Fruit fly (Drosophila melanogaster): ENCODE data around the gene Cyp4ac3.

The Cyp4ac3 gene

dm6 chr2L:5277262-5278008 lies 9.1 kb downstream of the Cyp4ac3 start:
- TF ChIP-seq foxo (GFP tag; optimal IDR thresholded peaks at IDR 0.05): no peak
- no peak for TF ChIP-seq sv (GFP tag; optimal IDR thresholded peaks at IDR 0.05)
- no peak for TF ChIP-seq lola (GFP tag; optimal IDR thresholded peaks at IDR 0.05)
- no peak for TF ChIP-seq Sp1 (GFP tag; optimal IDR thresholded peaks at IDR 0.05)
- no peak for TF ChIP-seq ey (GFP tag; optimal IDR thresholded peaks at IDR 0.05)
- no peak for TF ChIP-seq Jra (GFP tag; optimal IDR thresholded peaks at IDR 0.05)
- TF ChIP-seq fru (GFP tag; optimal IDR thresholded peaks at IDR 0.05): no peak
- TF ChIP-seq Dfd (GFP tag; optimal IDR thresholded peaks at IDR 0.05): no peak
- TF ChIP-seq CrebA (GFP tag; optimal IDR thresholded peaks at IDR 0.05; ENCODE audit: borderline replicate concordance): no peak
- TF ChIP-seq Hnf4 (GFP tag; optimal IDR thresholded peaks at IDR 0.05): no peak
- TF ChIP-seq Hr83 (GFP tag; optimal IDR thresholded peaks at IDR 0.05; ENCODE audit: poor library complexity, severe bottlenecking): no peak
- no peak for TF ChIP-seq Mio (GFP tag; optimal IDR thresholded peaks at IDR 0.05)
- no peak for TF ChIP-seq Vsx2 (GFP tag; optimal IDR thresholded peaks at IDR 0.05; ENCODE audit: partially characterized antibody)
- no peak for TF ChIP-seq dmrt93B (GFP tag; optimal IDR thresholded peaks at IDR 0.05)

dm6 chr2L:5278309-5279130 lies 10.2 kb downstream of the Cyp4ac3 start, which contains the start of the genes Nin and Bub1:
Gene Nin (minus strand): TSS chr2L:5278548.
Gene Bub1 (plus strand): TSS chr2L:5278865.
- TF ChIP-seq dmrt93B (GFP tag; optimal IDR thresholded peaks at IDR 0.05) (no peak), foxo (GFP tag; optimal IDR thresholded peaks at IDR 0.05) (no peak), usp (GFP tag; optimal IDR thresholded peaks at IDR 0.05) (no peak), Sp1 (GFP tag; optimal IDR thresholded peaks at IDR 0.05) (peak; percentile 24), ey (GFP tag; optimal IDR thresholded peaks at IDR 0.05) (peak; percentile 18), h (GFP tag; optimal IDR thresholded peaks at IDR 0.05) (peak; percentile 22), sv (GFP tag; optimal IDR thresholded peaks at IDR 0.05) (peak; percentile 14), CG9705 (GFP tag; optimal IDR thresholded peaks at IDR 0.05) (peak; percentile 24), fru (GFP tag; optimal IDR thresholded peaks at IDR 0.05) (peak; percentile 79), lola (GFP tag; optimal IDR thresholded peaks at IDR 0.05) (no peak), Myc (optimal IDR thresholded peaks at IDR 0.05) (peak; percentile 72), dl (GFP tag; optimal IDR thresholded peaks at IDR 0.05; ENCODE audit: insufficient read depth in 1 of 2, partially characterized antibody in 2 of 2) (no peak), Jra (GFP tag; optimal IDR thresholded peaks at IDR 0.05) (no peak), Mio (GFP tag; optimal IDR thresholded peaks at IDR 0.05) (no peak), rgr (GFP tag; optimal IDR thresholded peaks at IDR 0.05) (peak; percentile 34), br (GFP tag; optimal IDR thresholded peaks at IDR 0.05) (peak; percentile 4), GATAd (GFP tag; optimal IDR thresholded peaks at IDR 0.05) (no peak), Hnf4 (GFP tag; optimal IDR thresholded peaks at IDR 0.05) (no peak), Rel (GFP tag; optimal IDR thresholded peaks at IDR 0.05) (no peak), Rel (tag; optimal IDR thresholded peaks at IDR 0.05) (peak; percentile 94), Vsx2 (GFP tag; optimal IDR thresholded peaks at IDR 0.05; ENCODE audit: partially characterized antibody) (no peak), Hr78 (GFP tag; optimal IDR thresholded peaks at IDR 0.05) (no peak), jim (GFP tag; optimal IDR thresholded peaks at IDR 0.05) (peak; percentile 43), CrebA (GFP tag; optimal IDR thresholded peaks at IDR 0.05; ENCODE audit: borderline replicate concordance) (no peak), Abd-B (GFP tag; optimal IDR thresholded peaks at IDR 0.05) (no peak), OdsH (GFP tag; optimal IDR thresholded peaks at IDR 0.05) (peak; percentile 35), N (GFP tag; optimal IDR thresholded peaks at IDR 0.05) (no peak), Dfd (GFP tag; optimal IDR thresholded peaks at IDR 0.05) (no peak), Hr83 (GFP tag; optimal IDR thresholded peaks at IDR 0.05; ENCODE audit: poor library complexity, severe bottlenecking) (peak; percentile 75), brk (GFP tag; optimal IDR thresholded peaks at IDR 0.05) (no peak), dsf (GFP tag; optimal IDR thresholded peaks at IDR 0.05; ENCODE audit: borderline replicate concordance) (no peak), psq (GFP tag; optimal IDR thresholded peaks at IDR 0.05) (peak; percentile 13), Dif (GFP tag; optimal IDR thresholded peaks at IDR 0.05; ENCODE audit: partially characterized antibody) (no peak), sage (GFP tag; optimal IDR thresholded peaks at IDR 0.05) (no peak), CG32264 (GFP tag; optimal IDR thresholded peaks at IDR 0.05) (no peak), tai (GFP tag; optimal IDR thresholded peaks at IDR 0.05) (no peak), pan (optimal IDR thresholded peaks at IDR 0.05) (no peak), HLH106 (tag; optimal IDR thresholded peaks at IDR 0.05) (peak; percentile 50), woc (GFP tag; optimal IDR thresholded peaks at IDR 0.05) (peak; percentile 85)

Data from whole organism, wandering third instar larva.